Fruit fly (Drosophila melanogaster) whole organism, larva: Measurements from ENCODE around the gene Ada3.

ENCODE experiments used
- noc ChIP-seq: fragments of 200-800 bp; sonication (Bioruptor generic); optimal IDR thresholded peaks from 3 replicates; lab custom pipeline; 2019; ENCODE audit warnings: missing biosample characterization, mild to moderate bottlenecking, missing genetic modification characterization, moderate library complexity

Ada3 gene

DNA sequence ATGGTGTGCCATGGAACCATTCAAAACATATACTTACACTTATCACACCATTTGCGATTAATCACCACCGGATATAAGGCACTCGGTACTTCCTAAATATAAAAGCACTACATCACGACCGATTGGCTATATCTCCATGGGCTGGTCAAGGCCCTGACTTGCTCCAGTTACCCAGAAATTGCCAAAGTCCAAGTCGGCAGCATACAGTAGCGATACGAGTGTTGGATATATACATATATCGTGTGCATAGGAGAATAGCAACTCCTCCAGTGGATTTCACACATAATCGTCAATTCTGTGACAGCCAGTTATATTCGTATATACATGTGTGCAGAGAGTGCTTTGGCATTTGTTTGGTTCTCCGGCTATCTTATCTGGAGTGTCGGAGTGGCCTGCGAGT lies 8.6 kb downstream of the Ada3 start:
- TF ChIP-seq noc (tag; lab: Kevin White, UChicago), result no peak

DNA sequence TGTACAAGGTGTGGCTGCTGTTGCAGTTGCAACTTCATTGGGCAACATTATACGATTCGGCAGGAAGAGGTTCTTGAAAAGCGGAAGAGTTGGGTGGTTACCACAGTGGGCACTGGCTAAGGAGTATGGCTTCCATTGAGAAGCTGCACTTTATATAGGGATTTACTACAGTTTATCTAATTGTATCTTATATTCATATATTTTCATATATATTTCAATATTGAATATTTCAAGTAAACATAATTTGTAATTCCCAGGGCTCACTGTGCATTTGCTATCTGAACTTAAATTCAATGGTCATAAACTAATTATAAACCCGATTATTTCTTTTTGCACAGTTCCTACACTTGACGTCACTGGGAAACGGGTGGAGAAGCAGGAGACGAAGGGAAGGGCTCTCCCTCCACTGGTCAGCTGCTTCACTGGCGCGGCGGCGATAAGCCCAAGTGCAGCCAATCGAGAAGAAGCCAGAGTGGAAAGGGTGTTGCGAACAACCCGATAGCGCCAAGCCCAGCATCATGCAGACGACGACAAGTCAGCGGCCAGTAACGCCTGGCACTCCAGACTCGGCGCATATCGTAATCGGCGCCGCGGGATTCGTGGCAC lies 9.3 kb downstream of the Ada3 start:
- TF ChIP-seq noc (tag; lab: Kevin White, UChicago), result peak; percentile 87

DNA sequence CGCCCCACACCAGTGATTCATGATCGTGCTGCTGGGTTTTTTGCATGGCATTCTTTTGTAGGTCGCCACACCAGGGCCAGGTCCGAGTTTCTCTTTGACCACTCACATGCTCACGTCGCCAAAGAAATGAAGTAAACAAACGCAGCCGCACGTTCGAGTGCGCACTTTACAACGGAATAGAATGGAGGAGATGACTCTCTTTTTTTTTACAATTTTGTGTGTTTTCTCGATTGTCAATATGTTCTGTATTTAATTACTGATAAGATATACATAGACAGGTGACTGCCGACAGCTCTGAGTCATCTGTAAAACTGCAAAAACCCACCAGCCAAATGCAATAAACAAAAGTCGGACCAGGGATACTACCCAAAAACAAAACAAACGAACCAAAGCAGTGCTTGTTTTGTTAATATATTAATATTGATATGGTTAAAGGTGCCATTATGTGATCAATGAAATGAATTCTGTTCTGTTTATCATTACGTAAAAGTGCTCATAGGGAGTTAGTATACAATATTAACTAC lies 14.6 kb downstream of the Ada3 start:
- no peak for TF ChIP-seq noc (tag; lab: Kevin White, UChicago)

- TF ChIP-seq noc (tag; lab: Kevin White, UChicago), result peak; percentile 21
Observed at dm6 chrX:18101098-18101711, 15.6 kb downstream of the Ada3 start, which contains the start of gene Mvb12. Gene Mvb12 (minus strand): TSS chrX:18101314.

dm6 chrX:18101778-18102177 lies 16.2 kb downstream of the Ada3 start, which contains the start of gene Taf8:
Gene Taf8 (plus strand): TSS chrX:18101970.
- TF ChIP-seq noc (tag; lab: Kevin White, UChicago), result no peak

DNA sequence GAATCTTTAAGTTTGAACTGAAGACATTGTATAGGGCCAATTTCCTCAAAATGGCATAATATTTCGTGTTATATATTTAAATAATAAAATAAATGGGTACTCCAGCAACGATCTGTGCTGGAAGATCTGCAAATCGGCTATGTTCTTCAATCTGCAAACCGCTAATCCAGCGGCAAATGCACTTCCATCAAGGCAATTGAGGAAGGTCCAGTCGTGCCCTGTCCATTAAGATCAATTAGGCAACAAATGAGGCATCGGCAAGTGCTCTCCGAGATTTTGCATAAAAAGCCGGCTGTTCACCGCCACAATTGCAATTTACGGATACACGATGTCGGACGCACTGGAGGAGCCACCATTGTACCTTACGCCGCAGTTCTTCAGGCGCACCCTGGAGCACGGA lies 17.8 kb downstream of the Ada3 start, which contains the start of gene CG7135:
CG7135 (plus strand) TSS at position 301 of the 400 bp plus-strand sequence.
- no peak for TF ChIP-seq noc (tag; lab: Kevin White, UChicago)

dm6 chrX:18106686-18107085 lies 21.1 kb downstream of the Ada3 start:
- no peak for TF ChIP-seq noc (tag; lab: Kevin White, UChicago)

dm6 chrX:18108676-18109075 lies 23.1 kb downstream of the Ada3 start:
- TF ChIP-seq noc (tag; lab: Kevin White, UChicago), result no peak

dm6 chrX:18114770-18115169 lies 29.2 kb downstream of the Ada3 start:
- TF ChIP-seq noc (tag; lab: Kevin White, UChicago), result no peak

DNA sequence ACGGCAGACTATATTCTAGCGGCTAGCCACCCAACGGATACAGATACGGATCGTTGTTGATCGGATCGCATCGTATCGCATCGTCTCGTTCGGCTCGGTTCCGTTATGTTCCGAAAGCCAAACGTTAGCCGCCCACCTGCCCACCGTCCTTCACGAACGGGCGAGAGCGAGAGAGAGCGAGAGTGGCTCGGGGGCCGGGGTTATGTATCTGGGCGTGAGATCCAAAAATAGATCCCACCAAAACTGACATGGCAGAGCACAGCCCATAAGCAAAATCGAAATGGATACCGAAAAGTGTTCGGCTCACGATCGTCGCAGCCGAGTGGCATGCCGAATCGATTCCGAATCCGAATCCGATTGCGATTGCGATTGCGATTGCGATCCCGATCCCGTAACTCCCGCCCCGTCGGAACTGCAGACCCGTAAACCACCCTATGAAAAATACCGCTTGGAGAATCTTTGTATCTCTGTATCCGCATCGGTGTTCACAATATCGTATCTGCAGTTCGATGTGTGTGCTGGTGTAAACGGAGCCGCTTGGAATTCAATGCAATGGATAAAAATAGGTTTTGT lies 31.3 kb downstream of the Ada3 start, which contains the start of gene wupA:
wupA (minus strand) TSS at position 112 of the 573 bp plus-strand sequence.
- TF ChIP-seq noc (tag; lab: Kevin White, UChicago), result no peak

DNA sequence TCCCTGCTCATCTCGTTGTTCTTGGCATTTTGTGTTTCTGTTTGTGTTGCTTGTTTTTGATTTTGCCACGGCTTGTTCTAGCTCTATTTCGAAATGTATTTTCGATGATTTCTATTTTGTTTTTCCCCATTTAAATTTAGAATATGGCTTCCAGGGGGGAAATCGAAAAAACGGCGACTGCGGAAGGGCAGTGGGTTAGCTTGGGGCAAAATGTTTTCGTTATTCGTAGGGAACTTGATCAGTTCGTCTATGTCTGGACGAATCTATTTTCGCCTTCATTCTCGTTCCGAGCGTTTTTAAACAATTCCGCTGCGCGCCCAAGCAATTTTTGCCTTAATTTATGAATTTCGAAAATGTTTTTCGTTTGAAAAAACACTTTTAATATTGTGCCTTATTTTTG lies 33.0 kb downstream of the Ada3 start:
- no peak for TF ChIP-seq noc (tag; lab: Kevin White, UChicago)

- TF ChIP-seq noc (tag; lab: Kevin White, UChicago), result no peak
Observed at dm6 chrX:18125520-18125919, 40.0 kb downstream of the Ada3 start.

DNA sequence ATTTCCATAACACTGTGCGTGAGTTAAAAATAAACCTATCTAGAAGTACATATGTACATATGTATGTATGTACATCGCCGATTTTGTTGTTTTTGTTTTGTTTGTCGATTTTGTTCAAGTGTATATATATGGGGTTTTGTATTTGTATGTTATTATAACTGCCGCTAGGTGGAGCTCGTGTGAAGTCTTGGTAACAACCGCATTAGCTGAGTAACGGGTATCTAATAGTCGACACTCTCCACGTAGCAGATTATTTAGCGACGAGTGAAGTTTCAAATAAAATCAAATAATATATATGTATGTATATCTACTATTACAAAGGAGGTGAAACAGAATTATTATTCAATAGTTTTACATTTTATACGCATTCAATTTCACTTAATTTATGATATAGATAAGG lies 43.7 kb downstream of the Ada3 start:
- no peak for TF ChIP-seq noc (tag; lab: Kevin White, UChicago)

DNA sequence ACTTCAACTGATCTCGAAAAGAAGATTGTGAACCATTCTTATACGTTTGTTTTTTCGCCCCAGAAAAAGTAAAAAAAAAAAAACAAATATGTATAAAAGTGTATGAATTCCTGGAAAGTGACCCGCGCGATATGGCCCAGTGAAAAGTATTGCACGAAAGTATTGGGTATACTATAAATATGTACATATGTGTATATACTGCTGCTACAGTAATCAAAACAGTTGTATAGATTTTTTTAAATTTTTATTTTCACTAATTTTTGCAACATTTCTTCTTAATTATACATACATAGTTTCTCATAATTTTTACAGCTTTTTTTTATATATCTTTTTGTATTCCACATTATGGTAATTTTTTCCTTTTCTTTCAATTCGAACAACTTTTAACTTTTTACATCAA lies 44.6 kb downstream of the Ada3 start, which contains the start of gene CG43133:
CG43133 (minus strand) TSS at position 11 of the 400 bp plus-strand sequence.
- no peak for TF ChIP-seq noc (tag; lab: Kevin White, UChicago)

DNA sequence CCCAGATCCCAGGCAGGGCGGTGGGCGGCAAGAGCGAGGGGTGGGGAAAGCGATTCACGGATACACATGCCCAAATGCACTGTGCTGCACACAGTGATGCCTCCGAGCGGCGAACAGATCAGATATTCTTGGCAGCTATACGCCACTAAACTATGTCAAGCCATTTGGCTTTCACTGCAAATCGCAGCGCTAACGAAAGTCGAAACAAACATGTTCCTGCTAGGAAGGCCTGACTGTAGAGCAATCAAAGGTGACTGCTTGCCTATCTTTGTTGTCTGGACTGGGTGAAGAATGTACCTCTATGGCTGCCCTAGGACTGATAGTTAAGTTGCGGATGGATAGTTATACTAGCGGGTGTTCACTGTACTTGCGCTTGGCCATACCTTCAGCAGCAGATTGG lies 50.5 kb downstream of the Ada3 start:
- TF ChIP-seq noc (tag; lab: Kevin White, UChicago), result no peak
